Fruit fly (Drosophila melanogaster): Measurements from ENCODE around the gene CG10516.
A peak's percentile ranks its signal among the peaks of the same experiment; 100 is the strongest.

The CG10516 gene

DNA sequence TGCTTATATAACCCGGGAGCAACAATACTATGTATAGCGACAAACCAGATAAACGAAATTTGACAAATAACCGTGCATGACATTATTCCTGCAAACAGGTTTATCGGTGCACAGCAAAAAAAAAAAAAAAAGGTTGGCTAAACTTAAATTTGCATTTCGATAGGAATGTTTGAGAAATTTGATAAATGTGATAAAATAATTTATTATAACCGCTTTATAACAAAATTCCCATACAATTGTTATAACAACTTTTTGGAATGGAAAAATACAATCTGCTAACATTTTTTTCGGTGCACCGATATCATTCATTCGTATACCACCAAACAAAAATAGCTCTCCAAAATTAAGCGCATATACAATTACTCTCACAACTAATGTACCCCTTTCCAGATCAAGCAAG, 9.6 kb downstream of the CG10516 start (continued):
- TF ChIP-seq otp (GFP tag; IDR thresholded peaks at IDR 0.05) (no peak), ro (GFP tag; IDR thresholded peaks at IDR 0.05) (no peak), Jarid2 (GFP tag; optimal IDR thresholded peaks at IDR 0.05) (no peak), CG9215 (GFP tag; IDR thresholded peaks at IDR 0.05) (peak; percentile 49; the same call in 1 of the 2 replicates), CG3726 (GFP tag; IDR thresholded peaks at IDR 0.05) (no peak), Sry-β (GFP tag; optimal IDR thresholded peaks at IDR 0.05) (no peak), Sry-δ (GFP tag; optimal IDR thresholded peaks at IDR 0.05) (no peak), sr (GFP tag; IDR thresholded peaks at IDR 0.05) (no peak), CG7357 (GFP tag; IDR thresholded peaks at IDR 0.05) (peak; percentile 59; the same call in 2 of the 3 replicates), run (tag; optimal IDR thresholded peaks at IDR 0.05) (no peak), pzg (GFP tag; optimal IDR thresholded peaks at IDR 0.05) (no peak), CG9437 (GFP tag; optimal IDR thresholded peaks at IDR 0.05) (no peak), chm (GFP tag; IDR thresholded peaks at IDR 0.05) (no peak), fru (optimal IDR thresholded peaks at IDR 0.05) (no peak), sim (GFP tag; IDR thresholded peaks at IDR 0.05) (no peak), CG15073 (GFP tag; optimal IDR thresholded peaks at IDR 0.05) (no peak), D19A (tag; optimal IDR thresholded peaks at IDR 0.05) (no peak), CG15011 (GFP tag; optimal IDR thresholded peaks at IDR 0.05) (no peak), zfh1 (GFP tag; IDR thresholded peaks at IDR 0.05) (no peak), CG33557 (GFP tag; optimal IDR thresholded peaks at IDR 0.05) (no peak), bab2 (GFP tag; optimal IDR thresholded peaks at IDR 0.05) (peak; percentile 31), mld (GFP tag; IDR thresholded peaks at IDR 0.05; ENCODE audit: partially characterized antibody) (no peak), ap (GFP tag; IDR thresholded peaks at IDR 0.05) (no peak), CG8944 (GFP tag; optimal IDR thresholded peaks at IDR 0.05) (no peak), CG1832 (GFP tag; optimal IDR thresholded peaks at IDR 0.05) (no peak), CG1647 (GFP tag; optimal IDR thresholded peaks at IDR 0.05) (no peak), kay (GFP tag; optimal IDR thresholded peaks at IDR 0.05) (no peak), Oli (tag; optimal IDR thresholded peaks at IDR 0.05) (peak; percentile 36), sd (tag; optimal IDR thresholded peaks at IDR 0.05) (no peak), CG11093 (GFP tag; IDR thresholded peaks at IDR 0.05) (peak; percentile 63; the same call in 2 of the 3 replicates), CG13894 (tag; optimal IDR thresholded peaks at IDR 0.05) (peak; percentile 12), CG9932 (GFP tag; IDR thresholded peaks at IDR 0.05) (no peak), CG6791 (GFP tag; IDR thresholded peaks at IDR 0.05; ENCODE audit: partially characterized antibody) (no peak), gsb (GFP tag; IDR thresholded peaks at IDR 0.05) (peak; percentile 71), Dll (GFP tag; IDR thresholded peaks at IDR 0.05; ENCODE audit: partially characterized antibody) (no peak), CG3838 (GFP tag; optimal IDR thresholded peaks at IDR 0.05) (no peak), CG17328 (GFP tag; IDR thresholded peaks at IDR 0.05) (peak; percentile 46; the same call in 1 of the 2 replicates), tgo (GFP tag; IDR thresholded peaks at IDR 0.05) (peak; percentile 77), CG16815 (GFP tag; optimal IDR thresholded peaks at IDR 0.05) (no peak), CG18599 (GFP tag; optimal IDR thresholded peaks at IDR 0.05) (peak; percentile 72), CG7928 (GFP tag; optimal IDR thresholded peaks at IDR 0.05) (no peak), pita (GFP tag; optimal IDR thresholded peaks at IDR 0.05) (no peak), Fer2 (tag; optimal IDR thresholded peaks at IDR 0.05) (no peak), nmo (GFP tag; optimal IDR thresholded peaks at IDR 0.05) (peak; percentile 53), crp (GFP tag; optimal IDR thresholded peaks at IDR 0.05) (no peak), Mrtf (GFP tag; IDR thresholded peaks at IDR 0.05) (no peak), gem (tag; optimal IDR thresholded peaks at IDR 0.05) (no peak), CG10462 (GFP tag; optimal IDR thresholded peaks at IDR 0.05) (no peak), CG31441 (GFP tag; IDR thresholded peaks at IDR 0.05) (peak; percentile 82), inv (GFP tag; IDR thresholded peaks at IDR 0.05; ENCODE audit: partially characterized antibody) (no peak), C15 (GFP tag; IDR thresholded peaks at IDR 0.05) (0 out of 3 replicates have a peak, but pooled peaks have one; percentile 5), br (optimal IDR thresholded peaks at IDR 0.05) (no peak)

Data from whole organism, embryonic.